Fruit fly (Drosophila melanogaster) whole organism: Measurements from ENCODE around the gene CG10317.

Experiments used
- CG8478 ChIP-seq: fragments of >200 bp; optimal IDR thresholded peaks from 2 replicates; lab custom pipeline; 2018; ENCODE audit warnings: inconsistent platforms
- Dll ChIP-seq: fragments of >200 bp; optimal IDR thresholded peaks from 2 replicates; lab custom pipeline; 2017
- EcR ChIP-seq, 2 experiments: fragments of >200 bp; optimal IDR thresholded peaks; 2 replicates each; lab custom pipeline; 2017; ENCODE audit warnings: missing biosample characterization in 2 of 2, missing genetic modification characterization in 2 of 2, missing genetic modification reagents in 2 of 2
- pan ChIP-seq: fragments of >200 bp; optimal IDR thresholded peaks from 2 replicates; lab custom pipeline; 2017
- psq ChIP-seq: fragments of >200 bp; optimal IDR thresholded peaks from 2 replicates; lab custom pipeline; 2017

dm6 chr3R:16329797-16330196 lies 40.5 kb downstream of the CG10317 start:
- TF ChIP-seq CG8478 (lab: Kevin White, UChicago) (no peak), pan (lab: Kevin White, UChicago) (no peak), EcR (GFP tag; optimal IDR thresholded peaks at IDR 0.05; lab: Kevin White, UChicago) (no peak), Dll (lab: Kevin White, UChicago) (no peak), psq (lab: Kevin White, UChicago) (no peak)
